Worm (Caenorhabditis elegans) whole organism, late embryonic: ENCODE results near the gene twk-39.

Source experiments
- K02D7.2 ChIP-seq: sonication (generic microtip); optimal IDR thresholded peaks from 2 replicates; lab custom pipeline; 2017; ENCODE audit warnings: mild to moderate bottlenecking, missing genetic modification characterization, missing compliant biosample characterization
- Y22D7AL.16 ChIP-seq: sonication (generic microtip); optimal IDR thresholded peaks from 2 replicates; lab custom pipeline; 2016; ENCODE audit warnings: missing genetic modification characterization, missing compliant biosample characterization
- ama-1 ChIP-seq: fragments of 150-350 bp; optimal IDR thresholded peaks from 2 replicates; lab custom pipeline; 2014
- ceh-14 ChIP-seq: sonication (generic microtip); optimal IDR thresholded peaks from 2 replicates; lab custom pipeline; 2016; ENCODE audit warnings: missing genotype, missing genetic modification characterization, missing compliant biosample characterization
- ceh-18 ChIP-seq: sonication (generic microtip); optimal IDR thresholded peaks from 2 replicates; lab custom pipeline; 2016; ENCODE audit warnings: missing genetic modification characterization, missing compliant biosample characterization
- ceh-22 ChIP-seq: sonication (generic microtip); optimal IDR thresholded peaks from 2 replicates; lab custom pipeline; 2017; ENCODE audit warnings: missing biosample characterization, missing genetic modification characterization
- ceh-30 ChIP-seq: fragments of 150-350 bp; optimal IDR thresholded peaks from 2 replicates; lab custom pipeline; 2014; ENCODE audit warnings: missing biosample characterization, missing genetic modification characterization
- ceh-31 ChIP-seq: sonication (generic microtip); optimal IDR thresholded peaks from 2 replicates; lab custom pipeline; 2016; ENCODE audit warnings: missing genetic modification characterization, missing compliant biosample characterization
- ceh-6 ChIP-seq: fragments of 200-800 bp; sonication (Bioruptor generic); optimal IDR thresholded peaks from 2 replicates; lab custom pipeline; 2018; ENCODE audit warnings: mild to moderate bottlenecking, missing genetic modification characterization, missing compliant biosample characterization
- ceh-9 ChIP-seq: sonication (generic microtip); optimal IDR thresholded peaks from 2 replicates; lab custom pipeline; 2016; ENCODE audit warnings: mild to moderate bottlenecking, missing genetic modification characterization, inconsistent platforms, missing compliant biosample characterization
- che-1 ChIP-seq: sonication (generic microtip); optimal IDR thresholded peaks from 2 replicates; lab custom pipeline; 2016; ENCODE audit warnings: mild to moderate bottlenecking, missing genetic modification characterization, missing compliant biosample characterization
- elt-4 ChIP-seq: sonication (generic microtip); optimal IDR thresholded peaks from 2 replicates; lab custom pipeline; 2016; ENCODE audit warnings: missing genetic modification characterization, missing compliant biosample characterization
- eyg-1 ChIP-seq: sonication (generic microtip); optimal IDR thresholded peaks from 2 replicates; lab custom pipeline; 2016; ENCODE audit warnings: missing genotype, missing genetic modification characterization, missing compliant biosample characterization
- gmeb-2 ChIP-seq: sonication (generic microtip); optimal IDR thresholded peaks from 2 replicates; lab custom pipeline; 2016; ENCODE audit warnings: missing genetic modification characterization, inconsistent platforms, missing compliant biosample characterization
- hlh-30 ChIP-seq: sonication (generic microtip); optimal IDR thresholded peaks from 2 replicates; lab custom pipeline; 2017; ENCODE audit warnings: antibody characterized with exemption, missing genetic modification characterization, missing compliant biosample characterization; ENCODE audit not compliant: insufficient read depth
- hlh-6 ChIP-seq: sonication (generic microtip); optimal IDR thresholded peaks from 2 replicates; lab custom pipeline; 2016; ENCODE audit warnings: missing genotype, missing genetic modification characterization, missing compliant biosample characterization
- hlh-8 ChIP-seq: sonication (generic microtip); optimal IDR thresholded peaks from 2 replicates; lab custom pipeline; 2016; ENCODE audit warnings: missing genotype, missing genetic modification characterization, missing compliant biosample characterization
- lin-11 ChIP-seq: fragments of 200-800 bp; sonication (Bioruptor generic); optimal IDR thresholded peaks from 2 replicates; lab custom pipeline; 2018; ENCODE audit warnings: mild to moderate bottlenecking, missing genetic modification characterization, missing compliant biosample characterization
- madf-2 ChIP-seq: sonication (generic microtip); optimal IDR thresholded peaks from 2 replicates; lab custom pipeline; 2017; ENCODE audit warnings: missing genetic modification characterization, missing compliant biosample characterization
- mec-3 ChIP-seq: sonication (generic microtip); optimal IDR thresholded peaks from 2 replicates; lab custom pipeline; 2016; ENCODE audit warnings: borderline replicate concordance, missing genetic modification characterization, missing compliant biosample characterization
- nfya-1 ChIP-seq: sonication (generic microtip); optimal IDR thresholded peaks from 2 replicates; lab custom pipeline; 2017; ENCODE audit warnings: missing genetic modification characterization, mild to moderate bottlenecking, missing compliant biosample characterization, antibody characterized with exemption, moderate library complexity
- nhr-232 ChIP-seq: sonication (generic microtip); optimal IDR thresholded peaks from 2 replicates; lab custom pipeline; 2016; ENCODE audit warnings: missing genetic modification characterization, missing compliant biosample characterization
- pax-1 ChIP-seq: fragments of 150-350 bp; optimal IDR thresholded peaks from 2 replicates; lab custom pipeline; 2014; ENCODE audit warnings: missing biosample characterization, missing genetic modification characterization
- pha-2 ChIP-seq: sonication (generic microtip); optimal IDR thresholded peaks from 2 replicates; lab custom pipeline; 2017; ENCODE audit warnings: mild to moderate bottlenecking, missing genetic modification characterization, missing compliant biosample characterization
- pha-4 ChIP-seq: fragments of 150-350 bp; optimal IDR thresholded peaks from 2 replicates; lab custom pipeline; 2018; ENCODE audit warnings: missing biosample characterization, missing genetic modification reagents, missing genetic modification characterization
- pros-1 ChIP-seq: fragments of 150-350 bp; optimal IDR thresholded peaks from 2 replicates; lab custom pipeline; 2014; ENCODE audit warnings: missing biosample characterization, missing genetic modification reagents, missing genetic modification characterization
- ref-2 ChIP-seq: sonication (generic microtip); optimal IDR thresholded peaks from 2 replicates; lab custom pipeline; 2016; ENCODE audit warnings: missing genetic modification characterization, missing compliant biosample characterization
- rnt-1 ChIP-seq: sonication (generic microtip); optimal IDR thresholded peaks from 2 replicates; lab custom pipeline; 2016; ENCODE audit warnings: missing genetic modification characterization, missing compliant biosample characterization
- sdc-2 ChIP-seq: sonication (generic microtip); optimal IDR thresholded peaks from 2 replicates; lab custom pipeline; 2016; ENCODE audit warnings: missing genotype, missing genetic modification characterization, missing compliant biosample characterization
- sox-2 ChIP-seq: fragments of 200-800 bp; sonication (Bioruptor generic); IDR thresholded peaks from 2 replicates; pipeline ENCODE4 v1.3.6; 2022; ENCODE audit warnings: missing genetic modification reagents, missing genetic modification characterization, missing compliant biosample characterization
- sox-4 ChIP-seq: sonication (generic microtip); optimal IDR thresholded peaks from 2 replicates; lab custom pipeline; 2017; ENCODE audit warnings: mild to moderate bottlenecking, missing genetic modification characterization, inconsistent platforms, missing compliant biosample characterization
- unc-3 ChIP-seq, 2 experiments: fragments of 200-800 bp in 1 of 2; sonication (Bioruptor generic) in 1 of 2; sonication (generic microtip) in 1 of 2; conservative IDR thresholded peaks in 1 of 2; optimal IDR thresholded peaks in 1 of 2; 2 replicates each; pipeline versions ENCODE4 v1.3.6 to Lab custom; 2016 to 2022; ENCODE audit warnings: missing compliant biosample characterization in 2 of 2, missing genetic modification characterization in 2 of 2, missing genetic modification reagents in 1 of 2
- unc-55 ChIP-seq: sonication (generic microtip); optimal IDR thresholded peaks from 2 replicates; lab custom pipeline; 2017; ENCODE audit warnings: missing biosample characterization, missing genetic modification reagents, missing genetic modification characterization
- ztf-16 ChIP-seq: sonication (generic microtip); optimal IDR thresholded peaks from 2 replicates; lab custom pipeline; 2017; ENCODE audit warnings: missing genetic modification characterization, missing compliant biosample characterization

Gene twk-39

DNA sequence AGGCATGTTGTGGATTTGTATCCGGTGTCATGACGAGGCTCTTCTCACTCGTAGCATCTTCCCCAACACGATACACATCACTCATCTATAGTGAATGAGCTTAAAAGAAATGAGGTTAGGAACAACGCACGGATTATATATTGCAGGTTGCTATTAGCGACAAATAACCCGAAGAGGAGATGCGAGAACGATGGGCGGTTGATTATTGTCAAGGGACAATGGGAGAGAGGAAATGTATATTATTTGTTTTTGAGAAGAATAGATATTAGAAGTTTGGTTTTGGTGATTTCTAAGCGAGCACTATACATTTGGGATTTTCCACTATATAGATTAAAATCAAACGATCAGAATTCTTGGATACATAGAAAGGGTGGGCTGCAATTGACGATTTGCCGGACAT, 11.1 kb downstream of the twk-39 start, which contains the start of gene C18D11.7:
Gene C18D11.7 (minus strand): TSS at position 101 of the 400 bp plus-strand sequence.
- TF ChIP-seq ztf-16 (tag; lab: Kevin White, UChicago) (no peak), sdc-2 (tag; lab: Kevin White, UChicago) (no peak), gmeb-2 (tag; lab: Kevin White, UChicago) (no peak), eyg-1 (tag; lab: Kevin White, UChicago) (no peak), che-1 (tag; lab: Kevin White, UChicago) (no peak), hlh-8 (tag; lab: Kevin White, UChicago) (no peak), ceh-18 (no peak), rnt-1 (tag; lab: Kevin White, UChicago) (no peak), pha-2 (no peak), mec-3 (tag; lab: Kevin White, UChicago) (no peak), sox-2 (GFP tag; lab: Robert Waterston, UW) (no peak), unc-3 (GFP tag; conservative IDR thresholded peaks at IDR 0.05; lab: Robert Waterston, UW) (no peak), unc-3 (tag; optimal IDR thresholded peaks at IDR 0.05; lab: Kevin White, UChicago) (no peak)

DNA sequence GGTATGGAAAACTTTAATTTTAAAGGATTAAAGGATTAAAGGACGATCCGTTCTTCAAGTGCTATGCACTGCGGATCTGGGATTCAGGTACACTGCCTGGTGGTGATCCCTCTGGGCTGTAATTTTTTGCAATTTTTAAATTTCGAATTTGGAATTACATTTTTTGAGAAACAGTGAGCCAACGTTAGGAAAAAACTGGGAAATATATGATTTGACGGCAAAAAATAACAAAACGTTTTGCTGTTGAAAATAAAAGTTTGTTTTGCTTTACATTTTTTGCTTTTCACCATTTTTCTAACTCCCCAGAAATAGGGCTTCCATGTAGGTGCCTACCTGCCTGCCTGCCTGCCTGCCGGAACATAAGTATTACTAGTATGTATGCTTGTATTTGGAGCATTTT, 11.9 kb downstream of the twk-39 start, which contains the start of gene C18D11.10:
Gene C18D11.10 (plus strand): TSS at position 301 of the 400 bp plus-strand sequence.
- TF ChIP-seq pha-4, result no peak
- no peak for TF ChIP-seq ceh-31 (tag; lab: Kevin White, UChicago)
- TF ChIP-seq elt-4, result no peak
- TF ChIP-seq sox-4, result no peak
- no peak for TF ChIP-seq ztf-16 (tag; lab: Kevin White, UChicago)
- TF ChIP-seq ceh-22 (tag; lab: Kevin White, UChicago), result no peak
- TF ChIP-seq pros-1, result no peak
- TF ChIP-seq ama-1 (lab: Kevin White, UChicago), result no peak
- no peak for TF ChIP-seq ceh-14

DNA sequence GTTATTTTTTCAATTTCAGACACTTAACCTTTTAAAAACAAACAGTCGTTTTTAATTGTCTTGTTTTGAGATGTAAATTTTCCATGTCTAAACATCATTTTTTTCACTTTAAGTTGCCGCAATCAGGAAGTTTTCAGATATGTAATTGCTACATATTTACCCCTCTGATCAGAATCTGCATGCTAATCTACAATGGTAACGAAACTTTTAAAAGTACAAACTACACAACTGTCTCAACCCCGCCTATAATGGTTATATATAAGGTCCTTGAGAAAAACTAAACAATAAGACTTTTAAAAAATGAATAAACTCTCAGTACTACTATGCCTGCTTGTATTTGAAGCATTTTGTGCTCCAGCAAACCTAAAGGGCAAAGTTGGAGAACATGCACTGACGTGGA, 13.3 kb downstream of the twk-39 start, which contains the start of gene C18D11.9:
Gene C18D11.9 (plus strand): TSS at position 301 of the 400 bp plus-strand sequence.
- TF ChIP-seq ama-1 (lab: Kevin White, UChicago), result no peak
- TF ChIP-seq unc-55 (GFP tag; lab: Kevin White, UChicago), result no peak
- no peak for TF ChIP-seq ceh-6
- no peak for TF ChIP-seq ceh-30
- no peak for TF ChIP-seq nfya-1 (tag; lab: Kevin White, UChicago)

- TF ChIP-seq nhr-232 (tag; lab: Kevin White, UChicago) (no peak), madf-2 (tag; lab: Kevin White, UChicago) (no peak), pha-2 (no peak), gmeb-2 (tag; lab: Kevin White, UChicago) (no peak), pax-1 (tag; lab: Kevin White, UChicago) (no peak), hlh-30 (tag; lab: Kevin White, UChicago) (no peak), K02D7.2 (no peak), ref-2 (tag; lab: Kevin White, UChicago) (no peak)
Measured at ce11 chrIII:11810447-11810846, 14.9 kb downstream of the twk-39 start, which contains the start of gene C18D11.6. TSS of gene C18D11.6 (plus strand) at chrIII:11810556.

DNA sequence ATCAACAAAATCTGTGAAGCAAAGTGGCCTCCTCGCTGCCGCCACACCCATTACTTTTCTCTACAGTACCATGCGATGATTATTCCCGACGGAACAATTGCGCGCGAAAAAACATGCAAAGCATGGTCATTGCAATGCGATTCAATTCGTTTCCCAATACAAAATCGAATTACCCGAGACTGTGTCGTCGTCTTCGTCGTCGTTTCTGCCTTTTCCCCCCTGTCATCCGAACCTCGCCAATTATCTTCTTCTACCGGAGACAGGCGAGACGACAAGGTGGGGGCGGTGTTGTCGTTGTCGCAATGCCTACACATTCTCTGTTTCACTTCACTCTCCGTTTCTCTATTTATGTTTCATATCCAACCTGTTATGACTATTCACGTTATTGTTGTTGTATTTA, 16.3 kb downstream of the twk-39 start:
- TF ChIP-seq pax-1 (tag; lab: Kevin White, UChicago) (no peak), Y22D7AL.16 (tag; lab: Kevin White, UChicago) (no peak), ceh-30 (no peak), ceh-31 (tag; lab: Kevin White, UChicago) (peak; percentile 63), nfya-1 (tag; lab: Kevin White, UChicago) (no peak), gmeb-2 (tag; lab: Kevin White, UChicago) (no peak), ceh-9 (tag; lab: Kevin White, UChicago) (no peak), hlh-6 (peak; percentile 9), lin-11 (tag; lab: Kevin White, UChicago) (no peak), ref-2 (tag; lab: Kevin White, UChicago) (peak; percentile 30), hlh-8 (tag; lab: Kevin White, UChicago) (no peak)
